Worm (Caenorhabditis elegans) whole organism, young adult: ENCODE measurements around the gene H25K10.4.
A peak's percentile ranks its signal among the peaks of the same experiment; 100 is the strongest.
"Not testable (repeated sequence)": the region's sequence is repeated elsewhere in the genome, so short reads cannot be mapped to it uniquely, and the experiment has no call there.

Source experiments
- B0261.1 ChIP-seq: sonication (generic microtip); optimal IDR thresholded peaks from 2 replicates; lab custom pipeline; 2016; ENCODE audit warnings: mild to moderate bottlenecking, missing genetic modification characterization, moderate library complexity, missing compliant biosample characterization
- Y56A3A.18 ChIP-seq: fragments of 200-800 bp; sonication (Bioruptor generic); IDR thresholded peaks from 2 replicates; pipeline ENCODE4 v1.3.6; 2022; ENCODE audit warnings: missing genetic modification reagents, missing genetic modification characterization, missing compliant biosample characterization
- atf-7 ChIP-seq: sonication (generic microtip); optimal IDR thresholded peaks from 2 replicates; lab custom pipeline; 2017; ENCODE audit warnings: mild to moderate bottlenecking, missing genetic modification characterization, missing compliant biosample characterization
- attf-5 ChIP-seq: fragments of 200-800 bp; sonication (Bioruptor generic); optimal IDR thresholded peaks from 2 replicates; lab custom pipeline; 2018; ENCODE audit warnings: mild to moderate bottlenecking, missing genetic modification characterization, missing compliant biosample characterization
- attf-6 ChIP-seq: fragments of 200-800 bp; sonication (Bioruptor generic); IDR thresholded peaks from 2 replicates; pipeline ENCODE4 v1.3.6; 2022; ENCODE audit warnings: missing genetic modification reagents, missing genetic modification characterization, missing compliant biosample characterization
- bed-2 ChIP-seq: fragments of 200-800 bp; sonication (Bioruptor generic); IDR thresholded peaks from 2 replicates; pipeline ENCODE4 v1.3.6; 2022; ENCODE audit warnings: missing genetic modification reagents, missing genetic modification characterization, missing compliant biosample characterization
- egl-18 ChIP-seq: fragments of 200-800 bp; sonication (Bioruptor generic); IDR thresholded peaks from 2 replicates; pipeline ENCODE4 v1.3.6; 2022; ENCODE audit warnings: missing genetic modification reagents, missing genetic modification characterization, missing compliant biosample characterization
- ets-4 ChIP-seq: fragments of 200-800 bp; sonication (Bioruptor generic); optimal IDR thresholded peaks from 2 replicates; lab custom pipeline; 2018; ENCODE audit warnings: mild to moderate bottlenecking, missing genetic modification characterization, missing compliant biosample characterization
- hmg-1.2 ChIP-seq: fragments of 200-800 bp; sonication (Bioruptor generic); IDR thresholded peaks from 2 replicates; pipeline ENCODE4 v1.3.6; 2022; ENCODE audit warnings: missing genetic modification reagents, missing genetic modification characterization, missing compliant biosample characterization
- madf-6 ChIP-seq: fragments of 200-800 bp; sonication (Bioruptor generic); IDR thresholded peaks from 2 replicates; pipeline ENCODE4 v1.3.6; 2022; ENCODE audit warnings: missing genetic modification reagents, missing genetic modification characterization, missing compliant biosample characterization
- nhr-120 ChIP-seq: fragments of 200-800 bp; sonication (Bioruptor generic); IDR thresholded peaks from 2 replicates; pipeline ENCODE4 v1.3.6; 2022; ENCODE audit warnings: missing genetic modification characterization, missing compliant biosample characterization
- rcor-1 ChIP-seq: fragments of 200-800 bp; sonication (Bioruptor generic); IDR thresholded peaks from 2 replicates; pipeline ENCODE4 v1.3.6; 2022; ENCODE audit warnings: missing genetic modification reagents, missing genetic modification characterization, missing compliant biosample characterization
- repo-1 ChIP-seq: sonication (generic microtip); optimal IDR thresholded peaks from 2 replicates; lab custom pipeline; 2017; ENCODE audit warnings: mild to moderate bottlenecking, missing genetic modification characterization, missing compliant biosample characterization
- rpc-1 ChIP-seq, 2 experiments: fragments of 150-350 bp in 1 of 2; sonication (generic microtip) in 1 of 2; optimal IDR thresholded peaks; 2 replicates each; lab custom pipeline; 2014 to 2018; ENCODE audit warnings: missing biosample characterization in 1 of 2, missing genetic modification characterization in 1 of 2, missing genetic modification reagents in 1 of 2, missing genotype in 1 of 2
- snpc-4 ChIP-seq, 5 experiments: fragments of 150-350 bp in 1 of 5; sonication (generic microtip) in 4 of 5; optimal IDR thresholded peaks; 2 replicates each; lab custom pipeline; 2014 to 2018; ENCODE audit warnings: missing genetic modification characterization in 5 of 5, missing biosample characterization in 3 of 5, antibody characterized with exemption in 2 of 5, mild to moderate bottlenecking in 2 of 5, missing compliant biosample characterization in 2 of 5, missing genotype in 2 of 5, moderate library complexity in 2 of 5, missing genetic modification reagents in 1 of 5
- tbp1 ChIP-seq: fragments of 200-800 bp; sonication (Bioruptor generic); optimal IDR thresholded peaks from 2 replicates; lab custom pipeline; 2018; ENCODE audit warnings: mild to moderate bottlenecking, missing genetic modification characterization, missing compliant biosample characterization
- tlf-1 ChIP-seq: fragments of 200-800 bp; sonication (Bioruptor generic); optimal IDR thresholded peaks from 2 replicates; lab custom pipeline; 2018; ENCODE audit warnings: mild to moderate bottlenecking, missing genetic modification characterization, missing compliant biosample characterization
- zim-3 ChIP-seq: sonication (generic microtip); optimal IDR thresholded peaks from 2 replicates; lab custom pipeline; 2017; ENCODE audit warnings: mild to moderate bottlenecking, missing genetic modification characterization, moderate library complexity, missing compliant biosample characterization

H25K10.4 gene

ce11 chrIV:16254464-16254863 is 28.6 kb downstream of the H25K10.4 start, which contains the start of gene hlh-17:
hlh-17 (plus strand) TSS chrIV:16254764.
- TF ChIP-seq tlf-1 (GFP tag; lab: Kevin White, UChicago) (no peak), ets-4 (GFP tag; lab: Kevin White, UChicago) (no peak), repo-1 (tag; lab: Kevin White, UChicago) (no peak), Y56A3A.18 (GFP tag; lab: Robert Waterston, UW) (no peak), attf-5 (GFP tag; lab: Kevin White, UChicago) (no peak), rcor-1 (no peak), bed-2 (GFP tag; lab: Robert Waterston, UW) (no peak), egl-18 (GFP tag; lab: Robert Waterston, UW) (no peak), nhr-120 (GFP tag; lab: Robert Waterston, UW) (no peak), atf-7 (tag; lab: Kevin White, UChicago) (no peak), madf-6 (GFP tag; lab: Robert Waterston, UW) (no peak)

ce11 chrIV:16257330-16257729 is 31.5 kb downstream of the H25K10.4 start, which contains the start of gene hlh-31:
hlh-31 (plus strand) TSS chrIV:16257630.
- TF ChIP-seq zim-3: no peak
- TF ChIP-seq, all 124 proteins: peak for 0

- TF ChIP-seq attf-6 (GFP tag; lab: Robert Waterston, UW) (peak; percentile 95), hmg-1.2 (GFP tag; lab: Robert Waterston, UW) (peak; percentile 46; the same call in 1 of the 2 replicates), rpc-1 (tag; optimal IDR thresholded peaks at IDR 0.05; lab: Kevin White, UChicago) (peak; percentile 51), snpc-4 (tag; optimal IDR thresholded peaks at IDR 0.05; lab: Kevin White, UChicago) (peak in 1 of 4 experiments; percentile 86), B0261.1 (tag; lab: Kevin White, UChicago) (peak; percentile 55), tbp1 (peak; percentile 79)
- TF ChIP-seq rpc-1 (optimal IDR thresholded peaks at IDR 0.05; lab: Kevin White, UChicago); snpc-4 (GFP tag; optimal IDR thresholded peaks at IDR 0.05; lab: Kevin White, UChicago): not testable (repeated sequence)
Measured at ce11 chrIV:16260262-16260661, 34.4 kb downstream of the H25K10.4 start.

ce11 chrIV:16270955-16271354 is 45.1 kb downstream of the H25K10.4 start, which contains the start of gene F38C2.4:
F38C2.4 (plus strand) TSS chrIV:16271255.
- TF ChIP-seq hmg-1.2 (GFP tag; lab: Robert Waterston, UW) (no peak), snpc-4 (GFP tag; optimal IDR thresholded peaks at IDR 0.05; lab: Kevin White, UChicago) (no peak), snpc-4 (tag; optimal IDR thresholded peaks at IDR 0.05; lab: Kevin White, UChicago) (peak in 2 of 4 experiments; percentile 12 to 43)
